Worm (Caenorhabditis elegans) whole organism, mixed stage, embryonic: ENCODE data around the gene trpp-3.

Experiments used
- elt-1 ChIP-seq: sonication (generic microtip); optimal IDR thresholded peaks from 2 replicates; lab custom pipeline; 2017; ENCODE audit warnings: missing genetic modification characterization, mild to moderate bottlenecking, missing compliant biosample characterization, antibody characterized with exemption, moderate library complexity, borderline replicate concordance; ENCODE audit not compliant: insufficient read depth
- nhr-28 ChIP-seq: fragments of 150-350 bp; optimal IDR thresholded peaks from 2 replicates; lab custom pipeline; 2014; ENCODE audit warnings: missing biosample characterization, missing genetic modification characterization
- snpc-4 ChIP-seq: fragments of 150-350 bp; optimal IDR thresholded peaks from 2 replicates; lab custom pipeline; 2014; ENCODE audit warnings: missing biosample characterization, missing genetic modification characterization
- sptf-1 ChIP-seq: sonication (generic microtip); optimal IDR thresholded peaks from 2 replicates; lab custom pipeline; 2017; ENCODE audit warnings: mild to moderate bottlenecking, missing genetic modification characterization, moderate library complexity, missing compliant biosample characterization
- unc-62 ChIP-seq: fragments of 150-350 bp; optimal IDR thresholded peaks from 2 replicates; lab custom pipeline; 2014; ENCODE audit warnings: missing biosample characterization, missing genetic modification reagents, missing genetic modification characterization

DNA sequence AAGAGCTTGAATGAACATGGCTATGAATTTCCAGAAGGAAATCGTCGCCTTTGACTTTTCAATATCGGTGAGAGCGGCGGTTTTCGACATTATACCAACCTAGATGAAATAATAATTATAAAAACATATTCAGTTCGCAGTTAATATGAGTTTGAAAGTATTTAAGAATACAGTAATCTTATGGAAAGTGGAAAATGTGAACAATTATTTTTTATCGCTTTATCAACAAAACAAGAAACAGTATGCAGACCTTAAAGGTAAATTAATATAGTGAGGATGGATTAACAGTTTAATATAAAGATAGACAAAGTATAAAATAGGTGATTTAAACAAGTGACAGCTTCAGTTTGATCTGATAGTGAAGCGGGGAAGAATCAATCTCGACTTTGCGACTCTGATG, 33.1 kb downstream of the trpp-3 start, which contains the start of gene C48B4.6:
- no peak for TF ChIP-seq unc-62 (GFP tag; lab: Kevin White, UChicago)
- TF ChIP-seq elt-1 (tag; lab: Kevin White, UChicago): no peak
- TF ChIP-seq sptf-1 (tag; lab: Kevin White, UChicago): no peak
- no peak for TF ChIP-seq nhr-28 (tag; lab: Kevin White, UChicago)
- TF ChIP-seq snpc-4 (tag; lab: Kevin White, UChicago): no peak
